Worm (Caenorhabditis elegans): ENCODE results near the gene E02H4.6.

E02H4.6 gene

ce11 chrX:14214520-14215023 is 37.4 kb downstream of the E02H4.6 start, which contains the start of gene K06G5.1:
Gene K06G5.1 (plus strand): TSS chrX:14214973.
- TF ChIP-seq zip-2 (tag; optimal IDR thresholded peaks at IDR 0.05) (no peak), hlh-11 (tag; optimal IDR thresholded peaks at IDR 0.05) (peak; percentile 91), ceh-44 (GFP tag; IDR thresholded peaks at IDR 0.05) (no peak), spr-3 (GFP tag; optimal IDR thresholded peaks at IDR 0.05) (no peak), gei-8 (GFP tag; optimal IDR thresholded peaks at IDR 0.05) (no peak), F44E2.7 (GFP tag; IDR thresholded peaks at IDR 0.05) (no peak), php-3 (GFP tag; IDR thresholded peaks at IDR 0.05) (peak; percentile 100), lin-15B (tag; optimal IDR thresholded peaks at IDR 0.05) (no peak), ceh-20 (GFP tag; IDR thresholded peaks at IDR 0.05) (peak; percentile 60; the same call in 1 of the 2 replicates), mdl-1 (tag; optimal IDR thresholded peaks at IDR 0.05) (peak in 1 of 2 experiments; percentile 28), tra-1 (GFP tag; IDR thresholded peaks at IDR 0.05) (peak; percentile 91), sdz-12 (GFP tag; optimal IDR thresholded peaks at IDR 0.05) (no peak), nhr-6 (tag; optimal IDR thresholded peaks at IDR 0.05) (peak; percentile 52), aly-2 (tag; optimal IDR thresholded peaks at IDR 0.05) (no peak), F26F4.8 (GFP tag; conservative IDR thresholded peaks at IDR 0.05) (no peak), unc-39 (tag; optimal IDR thresholded peaks at IDR 0.05) (no peak), mep-1 (tag; optimal IDR thresholded peaks at IDR 0.05) (peak; percentile 29), Y5F2A.4 (GFP tag; optimal IDR thresholded peaks at IDR 0.05) (no peak), zag-1 (tag; optimal IDR thresholded peaks at IDR 0.05) (no peak), duxl-1 (tag; optimal IDR thresholded peaks at IDR 0.05; ENCODE audit: poor library complexity) (no peak), nhr-28 (tag; optimal IDR thresholded peaks at IDR 0.05) (peak; percentile 97), rbr-2 (tag; optimal IDR thresholded peaks at IDR 0.05) (no peak), unc-62 (GFP tag; optimal IDR thresholded peaks at IDR 0.05 in 1 of 2) (peak; percentile 24 to 53), unc-62 (tag; optimal IDR thresholded peaks at IDR 0.05) (no peak), daf-16 (GFP tag; optimal IDR thresholded peaks at IDR 0.05) (peak in 1 of 2 experiments; percentile 20), daf-16 (tag; optimal IDR thresholded peaks at IDR 0.05) (peak; percentile 92), nhr-11 (tag; optimal IDR thresholded peaks at IDR 0.05) (no peak), mxl-2 (GFP tag; conservative IDR thresholded peaks at IDR 0.05) (no peak), nhr-77 (tag; optimal IDR thresholded peaks at IDR 0.05) (peak; percentile 78), hmg-1.1 (GFP tag; IDR thresholded peaks at IDR 0.05) (no peak), pqm-1 (tag; optimal IDR thresholded peaks at IDR 0.05) (peak; percentile 100), dmd-8 (GFP tag; IDR thresholded peaks at IDR 0.05) (no peak), ztf-11 (tag; optimal IDR thresholded peaks at IDR 0.05) (no peak), ceh-82 (tag; optimal IDR thresholded peaks at IDR 0.05) (no peak), nhr-42 (GFP tag; IDR thresholded peaks at IDR 0.05) (0 out of 2 replicates have a peak, but pooled peaks have one; percentile 18), hif-1 (tag; optimal IDR thresholded peaks at IDR 0.05) (peak in 1 of 2 experiments; percentile 4), zfp-2 (tag; optimal IDR thresholded peaks at IDR 0.05) (no peak), F10B5.3 (tag; optimal IDR thresholded peaks at IDR 0.05) (no peak), cey-2 (tag; optimal IDR thresholded peaks at IDR 0.05; ENCODE audit: borderline replicate concordance, insufficient read depth) (no peak), nhr-102 (tag; optimal IDR thresholded peaks at IDR 0.05) (peak; percentile 55), nhr-48 (tag; optimal IDR thresholded peaks at IDR 0.05) (peak; percentile 7), nhr-76 (tag; optimal IDR thresholded peaks at IDR 0.05) (no peak), dve-1 (tag; optimal IDR thresholded peaks at IDR 0.05; ENCODE audit: insufficient read depth) (peak; percentile 88), madf-9 (GFP tag; conservative IDR thresholded peaks at IDR 0.05) (no peak), F49E8.2 (tag; optimal IDR thresholded peaks at IDR 0.05; ENCODE audit: borderline replicate concordance) (no peak), Y48G9A.11 (GFP tag; IDR thresholded peaks at IDR 0.05) (no peak), daf-12 (tag; optimal IDR thresholded peaks at IDR 0.05) (no peak), dmd-6 (GFP tag; IDR thresholded peaks at IDR 0.05) (peak; percentile 94), pha-4 (GFP tag; IDR thresholded peaks at IDR 0.05) (peak; percentile 50; the same call in 1 of the 2 replicates), pha-4 (tag; optimal IDR thresholded peaks at IDR 0.05) (no peak), lin-1 (GFP tag; IDR thresholded peaks at IDR 0.05) (peak; percentile 54; the same call in 1 of the 2 replicates), nhr-41 (GFP tag; IDR thresholded peaks at IDR 0.05) (no peak)

Data from whole organism, L4 larva.